Fruit fly (Drosophila melanogaster) whole organism, wandering third instar larva: ENCODE measurements around the gene CG17754.

Experiments used
- CG32264 ChIP-seq: fragments of 200-800 bp; sonication (Bioruptor generic); optimal IDR thresholded peaks from 2 replicates; lab custom pipeline; 2016; ENCODE audit warnings: missing biosample characterization, missing genetic modification characterization
- CrebA ChIP-seq: fragments of 200-800 bp; sonication (Bioruptor generic); optimal IDR thresholded peaks from 2 replicates; lab custom pipeline; 2016; ENCODE audit warnings: missing biosample characterization, mild to moderate bottlenecking, missing genetic modification characterization, borderline replicate concordance
- Hr78 ChIP-seq: fragments of >200 bp; optimal IDR thresholded peaks from 2 replicates; lab custom pipeline; 2017; ENCODE audit warnings: missing biosample characterization, missing genetic modification characterization
- Mio ChIP-seq: sonication (Bioruptor generic); optimal IDR thresholded peaks from 2 replicates; lab custom pipeline; 2016; ENCODE audit warnings: missing biosample characterization, missing genetic modification characterization
- Sp1 ChIP-seq: fragments of 200-800 bp; sonication (Bioruptor generic); optimal IDR thresholded peaks from 3 replicates; lab custom pipeline; 2019; ENCODE audit warnings: missing biosample characterization, mild to moderate bottlenecking, missing genetic modification characterization, moderate library complexity
- sage ChIP-seq: fragments of 200-800 bp; sonication (Bioruptor generic); optimal IDR thresholded peaks from 2 replicates; lab custom pipeline; 2016; ENCODE audit warnings: missing biosample characterization, mild to moderate bottlenecking, missing genetic modification characterization
- woc ChIP-seq: sonication (Bioruptor generic); optimal IDR thresholded peaks from 2 replicates; lab custom pipeline; 2016; ENCODE audit warnings: missing biosample characterization, mild to moderate bottlenecking, missing genetic modification characterization

DNA sequence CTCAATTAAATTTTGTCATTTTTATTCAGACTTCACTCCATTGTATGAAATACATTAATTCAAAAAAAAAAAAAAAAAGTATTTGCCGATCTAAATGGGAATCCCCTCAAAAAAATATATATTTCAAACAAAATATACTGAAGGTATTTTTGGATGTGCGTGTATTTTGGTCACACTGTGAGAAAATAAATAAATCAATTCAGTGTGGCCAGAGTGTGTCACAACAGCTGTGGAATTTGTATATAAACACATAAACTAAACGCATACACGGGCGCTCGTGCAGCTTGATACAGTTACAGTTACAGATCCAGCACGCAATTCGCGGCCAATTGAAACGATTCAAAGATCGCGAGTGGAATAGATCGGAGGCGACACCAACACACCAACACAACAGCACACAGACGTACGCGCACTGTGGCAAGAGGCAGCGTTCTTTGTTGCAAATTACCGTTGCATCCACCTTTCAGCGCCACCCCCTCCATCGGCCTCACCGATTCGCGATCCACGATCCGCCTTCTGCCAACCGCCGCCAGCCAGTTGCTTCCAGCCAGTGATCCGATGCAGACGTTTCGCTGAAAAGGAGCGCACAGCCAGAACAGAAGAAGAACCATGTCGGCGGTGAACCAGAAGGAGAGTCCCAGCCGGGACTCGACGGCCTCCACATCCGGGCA lies at the start of gene CG17754:
- no peak for TF ChIP-seq CrebA
- no peak for TF ChIP-seq CG32264 (GFP tag; lab: Kevin White, UChicago)
- no peak for TF ChIP-seq Mio
- peak; percentile 14 for TF ChIP-seq Sp1 (GFP tag; lab: Kevin White, UChicago)
- TF ChIP-seq Hr78: no peak
- TF ChIP-seq sage: no peak
- TF ChIP-seq woc: peak; percentile 6
